Worm (Caenorhabditis elegans): ENCODE results near the gene T26E4.3.

DNA sequence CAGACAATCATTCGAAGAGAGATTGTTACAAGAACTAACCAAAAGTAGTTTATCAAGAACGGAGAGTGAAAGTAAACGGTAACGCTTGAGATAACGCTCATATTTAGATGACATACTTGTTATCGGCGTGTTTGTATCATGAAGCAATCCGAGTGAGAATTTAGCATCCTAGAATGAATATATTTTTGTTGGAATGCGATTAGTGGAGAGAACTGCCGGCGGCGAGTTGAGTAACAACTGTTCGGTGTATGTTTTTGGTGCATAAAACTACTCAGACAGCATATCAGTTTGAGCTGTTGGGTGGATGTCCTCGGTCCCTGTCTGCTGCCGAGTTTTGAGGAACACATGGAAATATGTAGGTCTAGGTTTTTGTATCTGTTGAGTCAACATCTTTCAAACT lies 49.0 kb upstream of the T26E4.3 start, which contains the start of gene T23D5.3:
- TF ChIP-seq flt-1 (GFP tag; IDR thresholded peaks at IDR 0.05) (no peak), ztf-29 (GFP tag; IDR thresholded peaks at IDR 0.05) (no peak)

Data from whole organism, midembryonic.